Worm (Caenorhabditis elegans): ENCODE measurements around the gene Y57A10A.24.

Gene Y57A10A.24

DNA sequence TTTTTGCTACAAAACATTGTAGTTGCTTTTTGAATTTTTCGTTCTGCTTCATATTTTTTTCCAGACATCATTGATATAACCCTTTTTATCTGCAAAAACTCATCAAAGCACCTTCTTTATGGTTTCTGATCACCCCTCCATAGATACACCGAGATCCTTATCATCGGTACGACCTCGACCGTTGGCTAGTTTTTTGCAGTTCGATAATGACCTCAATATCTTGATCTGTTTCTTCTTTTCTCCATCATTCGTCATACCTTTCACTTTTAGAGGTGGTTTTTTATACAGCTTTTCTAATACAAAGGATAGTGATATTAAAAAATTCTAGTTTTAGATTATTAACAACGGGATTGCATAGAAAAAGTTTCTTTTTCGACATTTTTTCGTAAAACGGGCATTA is 3.3 kb upstream of the Y57A10A.24 start (continued):
- TF ChIP-seq efl-1 (optimal IDR thresholded peaks at IDR 0.05) (no peak), efl-1 (GFP tag; optimal IDR thresholded peaks at IDR 0.05 in 1 of 2) (no peak), lin-15B (tag; optimal IDR thresholded peaks at IDR 0.05) (no peak), hlh-4 (tag; optimal IDR thresholded peaks at IDR 0.05) (no peak), ceh-8 (GFP tag; optimal IDR thresholded peaks at IDR 0.05) (no peak), lsy-2 (tag; optimal IDR thresholded peaks at IDR 0.05) (no peak), aly-2 (tag; optimal IDR thresholded peaks at IDR 0.05) (no peak), efl-3 (GFP tag; optimal IDR thresholded peaks at IDR 0.05) (no peak), nhr-19 (GFP tag; conservative IDR thresholded peaks at IDR 0.05) (no peak), ces-1 (GFP tag; optimal IDR thresholded peaks at IDR 0.05) (no peak), pag-3 (tag; optimal IDR thresholded peaks at IDR 0.05; ENCODE audit: borderline replicate concordance, insufficient read depth) (no peak), unc-86 (tag; optimal IDR thresholded peaks at IDR 0.05) (no peak), nhr-11 (tag; optimal IDR thresholded peaks at IDR 0.05) (no peak), nhr-85 (tag) (peak; percentile 87), Y116A8C.19 (tag; optimal IDR thresholded peaks at IDR 0.05; ENCODE audit: borderline replicate concordance) (no peak), vab-15 (tag; optimal IDR thresholded peaks at IDR 0.05) (no peak), egl-13 (tag; optimal IDR thresholded peaks at IDR 0.05) (no peak), aha-1 (tag; optimal IDR thresholded peaks at IDR 0.05) (no peak), egl-27 (tag; optimal IDR thresholded peaks at IDR 0.05) (no peak), fos-1 (tag; optimal IDR thresholded peaks at IDR 0.05) (no peak), C04F5.9 (tag; optimal IDR thresholded peaks at IDR 0.05) (no peak), swsn-7 (tag; optimal IDR thresholded peaks at IDR 0.05) (no peak), unc-62 (GFP tag; optimal IDR thresholded peaks at IDR 0.05) (no peak), F16B12.6 (tag; optimal IDR thresholded peaks at IDR 0.05) (no peak), unc-98 (GFP tag; IDR thresholded peaks at IDR 0.05) (no peak), snpc-4 (tag; optimal IDR thresholded peaks at IDR 0.05) (no peak), ztf-4 (tag; optimal IDR thresholded peaks at IDR 0.05) (no peak), lin-35 (GFP tag; optimal IDR thresholded peaks at IDR 0.05) (no peak)

DNA sequence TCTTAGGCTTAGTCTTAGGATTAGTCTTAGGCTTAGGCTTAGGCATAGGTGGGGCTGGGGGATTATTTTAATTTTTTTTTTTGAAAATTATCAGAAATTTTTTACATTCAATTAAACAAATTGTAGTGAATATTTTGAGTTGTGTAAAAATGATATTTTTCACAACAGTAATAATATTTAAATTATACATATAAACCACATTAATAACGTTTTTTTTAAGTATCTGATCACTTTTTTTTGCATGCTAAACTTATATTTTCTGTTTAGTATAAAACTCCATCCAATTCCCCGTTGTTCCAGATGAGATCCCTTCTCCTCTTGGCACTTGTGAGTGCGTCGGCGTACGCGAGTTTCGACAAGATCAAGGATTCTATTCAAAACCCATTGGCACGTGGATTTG is 2.7 kb upstream of the Y57A10A.24 start, which contains the start of gene txdc-12.1:
TSS of gene txdc-12.1 (plus strand) at position 301 of the 400 bp plus-strand sequence.
- TF ChIP-seq snu-23 (GFP tag; optimal IDR thresholded peaks at IDR 0.05) (no peak), mdl-1 (tag; optimal IDR thresholded peaks at IDR 0.05) (no peak), fos-1 (tag; optimal IDR thresholded peaks at IDR 0.05) (no peak), nhr-11 (tag; optimal IDR thresholded peaks at IDR 0.05) (no peak), lin-13 (GFP tag; optimal IDR thresholded peaks at IDR 0.05) (no peak), egl-13 (tag; optimal IDR thresholded peaks at IDR 0.05) (no peak), vab-15 (tag; optimal IDR thresholded peaks at IDR 0.05) (no peak)

DNA sequence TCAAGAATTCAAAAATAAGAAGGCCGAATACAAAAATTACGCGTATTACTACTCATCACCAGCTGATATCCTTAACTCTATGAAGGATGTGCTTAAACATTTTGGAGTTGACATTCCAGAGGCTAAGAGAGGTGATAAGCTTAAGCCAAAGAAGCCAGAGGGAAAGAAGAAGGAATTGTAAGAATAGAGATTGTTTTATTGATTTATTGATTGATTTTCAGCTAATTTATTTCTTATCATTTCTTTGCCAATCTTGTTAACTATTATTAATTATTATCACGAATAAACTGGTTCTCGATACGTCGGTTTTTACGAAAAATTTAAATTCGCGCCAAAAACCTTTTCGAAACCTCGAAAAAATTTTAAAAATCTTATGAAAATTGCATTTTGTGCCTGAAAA is 954 bp upstream of the Y57A10A.24 start:
- TF ChIP-seq Y116A8C.19 (tag; optimal IDR thresholded peaks at IDR 0.05; ENCODE audit: borderline replicate concordance) (no peak), ceh-63 (GFP tag; optimal IDR thresholded peaks at IDR 0.05) (no peak)

DNA sequence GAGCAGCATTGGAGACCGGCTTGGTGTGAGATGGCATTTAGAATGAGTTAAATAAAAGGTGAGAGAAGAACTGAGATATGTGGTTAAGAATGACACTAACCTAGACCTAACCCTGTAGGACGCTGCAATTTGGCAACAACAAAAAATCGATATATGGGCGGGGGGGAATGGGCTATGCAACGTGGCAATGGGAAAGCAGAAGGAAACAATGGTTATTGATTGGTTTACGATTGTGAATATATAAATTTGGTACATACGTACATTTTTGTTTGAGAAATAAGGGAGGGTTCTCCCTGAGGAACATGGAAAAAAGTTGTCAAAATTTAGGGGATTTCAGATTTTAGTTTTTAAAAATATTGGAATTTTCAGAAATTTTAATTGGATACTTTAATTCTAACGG is 6.3 kb downstream of the Y57A10A.24 start, which contains the start of gene tag-276:
TSS of gene tag-276 (minus strand) at position 101 of the 400 bp plus-strand sequence.
- TF ChIP-seq unc-30 (tag; optimal IDR thresholded peaks at IDR 0.05) (no peak), sptf-1 (tag; optimal IDR thresholded peaks at IDR 0.05) (no peak), nhr-20 (tag; optimal IDR thresholded peaks at IDR 0.05) (no peak), isw-1 (GFP tag; IDR thresholded peaks at IDR 0.05) (no peak), C04F5.9 (tag; optimal IDR thresholded peaks at IDR 0.05) (no peak), ceh-90 (tag; optimal IDR thresholded peaks at IDR 0.05) (no peak), tbx-2 (tag; optimal IDR thresholded peaks at IDR 0.05) (no peak), pax-3 (tag; optimal IDR thresholded peaks at IDR 0.05) (no peak), nhr-85 (tag) (no peak), ceh-63 (GFP tag; optimal IDR thresholded peaks at IDR 0.05) (no peak), irx-1 (tag; optimal IDR thresholded peaks at IDR 0.05) (no peak)
